Fruit fly (Drosophila melanogaster): ENCODE measurements around the gene Npc2b.

- TF ChIP-seq gl (tag; optimal IDR thresholded peaks at IDR 0.05) (no peak), CG10348 (GFP tag; IDR thresholded peaks at IDR 0.05) (no peak), CG8159 (tag; optimal IDR thresholded peaks at IDR 0.05) (peak; percentile 20), CG13204 (GFP tag; optimal IDR thresholded peaks at IDR 0.05) (no peak), CG17806 (tag; optimal IDR thresholded peaks at IDR 0.05) (no peak), Snoo (tag; optimal IDR thresholded peaks at IDR 0.05) (no peak)
Observed at dm6 chr3R:14108158-14108921, 19.0 kb downstream of the Npc2b start, which contains the start of gene CG12402.
